Fruit fly (Drosophila melanogaster) whole organism, embryonic: Measurements from ENCODE around the gene MSAmiP.

Experiments used
- ATbp ChIP-seq: fragments of 200-800 bp; sonication (Bioruptor generic); optimal IDR thresholded peaks from 2 replicates; lab custom pipeline; 2017; ENCODE audit warnings: missing biosample characterization, mild to moderate bottlenecking, missing genetic modification characterization, missing genetic modification reagents
- Awh ChIP-seq: fragments of 200-800 bp; sonication (Bioruptor generic); IDR thresholded peaks from 2 replicates; pipeline ENCODE4, ENCODE4 v1.3.6; 2022; ENCODE audit warnings: missing biosample characterization, missing genetic modification characterization
- CG10366 ChIP-seq: fragments of 200-800 bp; sonication (Bioruptor generic); IDR thresholded peaks from 2 replicates; pipeline ENCODE4 v1.3.6; 2022; ENCODE audit warnings: missing biosample characterization, missing genetic modification characterization
- CG10462 ChIP-seq: fragments of 200-800 bp; sonication (Bioruptor generic); optimal IDR thresholded peaks from 2 replicates; lab custom pipeline; 2016; ENCODE audit warnings: missing biosample characterization, missing genetic modification characterization
- CG12769 ChIP-seq: fragments of 200-800 bp; sonication (Bioruptor generic); optimal IDR thresholded peaks from 2 replicates; lab custom pipeline; 2019; ENCODE audit warnings: missing biosample characterization, mild to moderate bottlenecking, missing genetic modification characterization, moderate library complexity
- CG14667 ChIP-seq: fragments of 200-800 bp; sonication (Bioruptor generic); IDR thresholded peaks from 2 replicates; pipeline ENCODE4 v1.3.6; 2022; ENCODE audit warnings: missing biosample characterization, missing genetic modification characterization
- CG14965 ChIP-seq: fragments of 200-800 bp; sonication (Bioruptor generic); optimal IDR thresholded peaks from 2 replicates; lab custom pipeline; 2016; ENCODE audit warnings: missing biosample characterization, missing genetic modification characterization, borderline replicate concordance
- CG16813 ChIP-seq: fragments of 200-800 bp; sonication (Bioruptor generic); IDR thresholded peaks from 3 replicates; pipeline ENCODE4 v1.3.6; 2022; ENCODE audit warnings: missing biosample characterization, missing genetic modification characterization; ENCODE audit not compliant: partially characterized antibody
- CG17385 ChIP-seq: fragments of 200-800 bp; sonication (Bioruptor generic); optimal IDR thresholded peaks from 3 replicates; lab custom pipeline; 2018; ENCODE audit warnings: missing biosample characterization, mild to moderate bottlenecking, missing genetic modification characterization
- CG17912 ChIP-seq: fragments of 200-800 bp; sonication (Bioruptor generic); optimal IDR thresholded peaks from 2 replicates; lab custom pipeline; 2018; ENCODE audit warnings: missing biosample characterization, mild to moderate bottlenecking, missing genetic modification characterization
- CG2199 ChIP-seq: fragments of 200-800 bp; sonication (Bioruptor generic); IDR thresholded peaks from 3 replicates; pipeline ENCODE4 v1.3.6; 2022; ENCODE audit warnings: missing biosample characterization, missing genetic modification characterization
- CG31224 ChIP-seq: fragments of 200-800 bp; sonication (Bioruptor generic); IDR thresholded peaks from 2 replicates; pipeline ENCODE4 v1.3.6; 2022; ENCODE audit warnings: missing biosample characterization, missing genetic modification characterization
- CG3163 ChIP-seq: fragments of 200-800 bp; sonication (Bioruptor generic); optimal IDR thresholded peaks from 3 replicates; lab custom pipeline; 2016; ENCODE audit warnings: missing biosample characterization, missing genetic modification characterization
- CG32767 ChIP-seq: fragments of 200-800 bp; sonication (Bioruptor generic); IDR thresholded peaks from 2 replicates; pipeline ENCODE4 v1.3.6; 2022; ENCODE audit warnings: missing biosample characterization, missing genetic modification characterization
- CG5180 ChIP-seq: fragments of 200-800 bp; sonication (Bioruptor generic); optimal IDR thresholded peaks from 3 replicates; lab custom pipeline; 2017; ENCODE audit warnings: missing biosample characterization, missing genetic modification characterization, mild to moderate bottlenecking, moderate library complexity, missing genetic modification reagents
- CG9215 ChIP-seq: fragments of 200-800 bp; sonication (Bioruptor generic); IDR thresholded peaks from 2 replicates; pipeline ENCODE4 v1.3.6; 2022; ENCODE audit warnings: missing biosample characterization, missing genetic modification characterization
- D ChIP-seq, 2 experiments: fragments of 200-800 bp in 1 of 2; fragments of >200 bp in 1 of 2; sonication (Bioruptor generic) in 1 of 2; optimal IDR thresholded peaks; 2 replicates in 1 of 2; 3 replicates in 1 of 2; lab custom pipeline; 2017; ENCODE audit warnings: mild to moderate bottlenecking in 1 of 2, missing biosample characterization in 1 of 2, missing genetic modification characterization in 1 of 2, missing genetic modification reagents in 1 of 2
- HLH54F ChIP-seq: fragments of 200-800 bp; sonication (Bioruptor generic); optimal IDR thresholded peaks from 3 replicates; lab custom pipeline; 2016; ENCODE audit warnings: missing biosample characterization, missing genetic modification characterization
- Med ChIP-seq: fragments of 200-800 bp; sonication (Bioruptor generic); peaks from one replicate; lab custom pipeline; 2016; ENCODE audit warnings: missing biosample characterization, missing genetic modification characterization, mild to moderate bottlenecking, inconsistent platforms, moderate library complexity
- Mes4 ChIP-seq: fragments of 200-800 bp; sonication (Bioruptor generic); optimal IDR thresholded peaks from 2 replicates; lab custom pipeline; 2016; ENCODE audit warnings: missing biosample characterization, missing genetic modification characterization
- Nf-YC ChIP-seq: fragments of 200-800 bp; optimal IDR thresholded peaks from 3 replicates; lab custom pipeline; 2019; ENCODE audit warnings: missing biosample characterization, mild to moderate bottlenecking, missing genetic modification characterization, moderate library complexity
- Opbp ChIP-seq: fragments of 200-800 bp; sonication (Bioruptor generic); IDR thresholded peaks from 3 replicates; pipeline ENCODE4 v1.3.6; 2022; ENCODE audit warnings: missing biosample characterization, missing genetic modification characterization; ENCODE audit not compliant: partially characterized antibody
- Pdp1 ChIP-seq, 2 experiments: fragments of 200-800 bp; sonication (Bioruptor generic); optimal IDR thresholded peaks; 3 replicates each; lab custom pipeline; 2016; ENCODE audit warnings: missing biosample characterization in 2 of 2, missing genetic modification characterization in 2 of 2, mild to moderate bottlenecking in 1 of 2, moderate library complexity in 1 of 2
- Rfx ChIP-seq: fragments of 200-800 bp; sonication (Bioruptor generic); IDR thresholded peaks from 2 replicates; pipeline ENCODE4 v1.3.6; 2022; ENCODE audit warnings: missing biosample characterization, missing genetic modification characterization
- Rx ChIP-seq: fragments of 200-800 bp; sonication (Bioruptor generic); IDR thresholded peaks from 2 replicates; pipeline ENCODE4 v1.3.6; 2022; ENCODE audit warnings: missing biosample characterization, missing genetic modification characterization
- Trl ChIP-seq, 3 experiments: fragments of >200 bp in 2 of 3; fragments of 200-800 bp in 1 of 3; sonication (Bioruptor generic) in 1 of 3; optimal IDR thresholded peaks; 2 replicates in 1 of 3; 3 replicates in 2 of 3; lab custom pipeline; 2016 to 2017; ENCODE audit warnings: missing biosample characterization in 1 of 3, missing genetic modification characterization in 1 of 3
- abd-A ChIP-seq: fragments of 200-800 bp; sonication (Bioruptor generic); optimal IDR thresholded peaks from 3 replicates; lab custom pipeline; 2019; ENCODE audit warnings: missing biosample characterization, mild to moderate bottlenecking, missing genetic modification characterization, moderate library complexity
- bigmax ChIP-seq: fragments of 200-800 bp; sonication (Bioruptor generic); optimal IDR thresholded peaks from 2 replicates; lab custom pipeline; 2018; ENCODE audit warnings: missing biosample characterization, mild to moderate bottlenecking, missing genetic modification characterization
- bsh ChIP-seq, 2 experiments: fragments of 200-800 bp; sonication (Bioruptor generic); optimal IDR thresholded peaks; 2 replicates each; lab custom pipeline; 2017 to 2018; ENCODE audit warnings: mild to moderate bottlenecking in 2 of 2, missing biosample characterization in 2 of 2, missing genetic modification characterization in 2 of 2, moderate library complexity in 1 of 2
- btn ChIP-seq: fragments of 200-800 bp; sonication (Bioruptor generic); optimal IDR thresholded peaks from 2 replicates; lab custom pipeline; 2016; ENCODE audit warnings: missing biosample characterization, missing genetic modification characterization
- dan ChIP-seq: fragments of 200-800 bp; sonication (Bioruptor generic); IDR thresholded peaks from 2 replicates; pipeline ENCODE4 v1.3.6; 2022; ENCODE audit warnings: missing biosample characterization, missing genetic modification characterization
- gce ChIP-seq: fragments of 200-800 bp; sonication (Bioruptor generic); IDR thresholded peaks from 3 replicates; pipeline ENCODE4 v1.3.6; 2022; ENCODE audit warnings: missing biosample characterization, missing genetic modification characterization
- gfzf ChIP-seq: fragments of 200-800 bp; sonication (Bioruptor generic); optimal IDR thresholded peaks from 2 replicates; lab custom pipeline; 2016; ENCODE audit warnings: missing biosample characterization, mild to moderate bottlenecking, missing genetic modification characterization, moderate library complexity
- ind ChIP-seq: fragments of 200-800 bp; sonication (Bioruptor generic); optimal IDR thresholded peaks from 3 replicates; lab custom pipeline; 2016; ENCODE audit warnings: missing biosample characterization, missing genetic modification characterization
- kah ChIP-seq: fragments of 200-800 bp; sonication (Bioruptor generic); optimal IDR thresholded peaks from 2 replicates; lab custom pipeline; 2018; ENCODE audit warnings: missing biosample characterization, mild to moderate bottlenecking, missing genetic modification characterization
- kni ChIP-seq: fragments of 200-800 bp; sonication (Bioruptor generic); optimal IDR thresholded peaks from 3 replicates; lab custom pipeline; 2017; ENCODE audit warnings: mild to moderate bottlenecking, missing biosample characterization, missing genetic modification reagents, missing genetic modification characterization
- oc ChIP-seq: fragments of 200-800 bp; sonication (Bioruptor generic); optimal IDR thresholded peaks from 2 replicates; lab custom pipeline; 2018; ENCODE audit warnings: missing biosample characterization, mild to moderate bottlenecking, missing genetic modification characterization, moderate library complexity
- pan ChIP-seq, 4 experiments: fragments of >200 bp in 3 of 4; fragments of 200-800 bp in 1 of 4; sonication (Bioruptor generic) in 1 of 4; optimal IDR thresholded peaks in 3 of 4; IDR thresholded peaks in 1 of 4; 2 replicates each; pipeline versions ENCODE4 v1.3.6 to Lab custom; 2017 to 2022; ENCODE audit warnings: missing biosample characterization in 2 of 4, missing genetic modification characterization in 2 of 4, mixed read lengths in 1 of 4
- phol ChIP-seq: fragments of 200-800 bp; sonication (Bioruptor generic); optimal IDR thresholded peaks from 3 replicates; lab custom pipeline; 2018; ENCODE audit warnings: missing biosample characterization, mild to moderate bottlenecking, missing genetic modification characterization, moderate library complexity
- sens ChIP-seq: fragments of 200-800 bp; sonication (Bioruptor generic); peaks from one replicate; lab custom pipeline; 2016; ENCODE audit warnings: missing biosample characterization, missing genetic modification characterization
- seq ChIP-seq: fragments of 200-800 bp; sonication (Bioruptor generic); IDR thresholded peaks from 2 replicates; pipeline ENCODE4 v1.3.6; 2022; ENCODE audit warnings: missing biosample characterization, missing genetic modification characterization
- sob ChIP-seq: fragments of 200-800 bp; sonication (Bioruptor generic); IDR thresholded peaks from 2 replicates; pipeline ENCODE4 v1.3.6; 2022; ENCODE audit warnings: missing biosample characterization, missing genetic modification characterization
- twi ChIP-seq: fragments of 200-800 bp; optimal IDR thresholded peaks from 2 replicates; lab custom pipeline; 2019; ENCODE audit warnings: missing biosample characterization, mild to moderate bottlenecking, missing genetic modification characterization, moderate library complexity
- vvl ChIP-seq: fragments of 200-800 bp; sonication (Bioruptor generic); IDR thresholded peaks from 2 replicates; pipeline ENCODE4 v1.3.6; 2022; ENCODE audit warnings: missing biosample characterization, missing genetic modification characterization
- wor ChIP-seq: fragments of 200-800 bp; sonication (Bioruptor generic); IDR thresholded peaks from 2 replicates; pipeline ENCODE4 v1.3.6; 2022; ENCODE audit warnings: missing biosample characterization, missing genetic modification characterization
- yki ChIP-seq: fragments of >200 bp; optimal IDR thresholded peaks from 3 replicates; lab custom pipeline; 2018
- zen2 ChIP-seq: fragments of 200-800 bp; sonication (Bioruptor generic); IDR thresholded peaks from 3 replicates; pipeline ENCODE4 v1.3.6; 2022; ENCODE audit warnings: missing biosample characterization, missing genetic modification characterization; ENCODE audit not compliant: partially characterized antibody
- zf30C ChIP-seq: fragments of 200-800 bp; sonication (Bioruptor generic); optimal IDR thresholded peaks from 3 replicates; lab custom pipeline; 2018; ENCODE audit warnings: missing biosample characterization, mild to moderate bottlenecking, missing genetic modification characterization

Gene MSAmiP

DNA sequence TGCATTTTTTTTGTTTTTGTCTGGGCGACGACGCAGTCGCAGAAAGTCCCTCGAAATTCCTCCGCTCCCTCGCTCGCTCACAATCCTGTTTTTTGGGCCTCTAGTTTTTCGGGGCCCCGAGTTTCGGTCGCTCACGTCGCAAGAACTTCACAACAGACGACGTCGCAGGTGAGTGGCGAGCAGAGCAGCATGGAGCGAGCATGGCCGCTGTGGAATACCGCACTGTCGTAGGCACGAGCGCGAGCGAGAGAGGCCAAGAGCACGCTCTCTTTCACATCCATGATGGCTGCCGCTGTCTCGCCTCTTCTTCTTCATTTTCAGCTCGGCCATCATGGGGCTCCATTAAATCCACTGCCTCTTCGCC lies 3.5 kb upstream of the MSAmiP start (continued):
- TF ChIP-seq sob (GFP tag; lab: Robert Waterston, UW) (0 out of 2 replicates have a peak, but pooled peaks have one; percentile 1), kni (peak; percentile 82), vvl (GFP tag; lab: Robert Waterston, UW) (peak; percentile 27; the same call in 1 of the 2 replicates), CG9215 (GFP tag; lab: Robert Waterston, UW) (no peak), CG3163 (GFP tag; lab: Kevin White, UChicago) (peak; percentile 29), bsh (GFP tag; optimal IDR thresholded peaks at IDR 0.05; lab: Kevin White, UChicago) (no peak), twi (tag; lab: Kevin White, UChicago) (peak; percentile 55), yki (lab: Kevin White, UChicago) (peak; percentile 50), zf30C (GFP tag; lab: Kevin White, UChicago) (peak; percentile 4), gce (GFP tag; lab: Robert Waterston, UW) (0 out of 3 replicates have a peak, but pooled peaks have one; percentile 40), CG10462 (GFP tag; lab: Kevin White, UChicago) (peak; percentile 3), CG12769 (peak; percentile 18), Awh (GFP tag; lab: Robert Waterston, UW) (no peak), CG31224 (no peak), Pdp1 (GFP tag; optimal IDR thresholded peaks at IDR 0.05; lab: Kevin White, UChicago) (no peak), CG17385 (GFP tag; lab: Kevin White, UChicago) (peak; percentile 98), D (optimal IDR thresholded peaks at IDR 0.05; lab: Kevin White, UChicago) (peak; percentile 79), D (GFP tag; optimal IDR thresholded peaks at IDR 0.05; lab: Kevin White, UChicago) (no peak), abd-A (peak; percentile 39), Rfx (GFP tag; lab: Robert Waterston, UW) (peak; percentile 20; the same call in 1 of the 2 replicates), Nf-YC (peak; percentile 89), Opbp (peak; percentile 18; the same call in 2 of the 3 replicates), phol (tag; lab: Kevin White, UChicago) (peak; percentile 99), CG2199 (GFP tag; lab: Robert Waterston, UW) (peak; percentile 38; the same call in 1 of the 3 replicates), Med (GFP tag; lab: Kevin White, UChicago) (peak; percentile 83), seq (peak; percentile 79; the same call in 1 of the 2 replicates), CG32767 (GFP tag; lab: Robert Waterston, UW) (peak; percentile 64), wor (no peak)

DNA sequence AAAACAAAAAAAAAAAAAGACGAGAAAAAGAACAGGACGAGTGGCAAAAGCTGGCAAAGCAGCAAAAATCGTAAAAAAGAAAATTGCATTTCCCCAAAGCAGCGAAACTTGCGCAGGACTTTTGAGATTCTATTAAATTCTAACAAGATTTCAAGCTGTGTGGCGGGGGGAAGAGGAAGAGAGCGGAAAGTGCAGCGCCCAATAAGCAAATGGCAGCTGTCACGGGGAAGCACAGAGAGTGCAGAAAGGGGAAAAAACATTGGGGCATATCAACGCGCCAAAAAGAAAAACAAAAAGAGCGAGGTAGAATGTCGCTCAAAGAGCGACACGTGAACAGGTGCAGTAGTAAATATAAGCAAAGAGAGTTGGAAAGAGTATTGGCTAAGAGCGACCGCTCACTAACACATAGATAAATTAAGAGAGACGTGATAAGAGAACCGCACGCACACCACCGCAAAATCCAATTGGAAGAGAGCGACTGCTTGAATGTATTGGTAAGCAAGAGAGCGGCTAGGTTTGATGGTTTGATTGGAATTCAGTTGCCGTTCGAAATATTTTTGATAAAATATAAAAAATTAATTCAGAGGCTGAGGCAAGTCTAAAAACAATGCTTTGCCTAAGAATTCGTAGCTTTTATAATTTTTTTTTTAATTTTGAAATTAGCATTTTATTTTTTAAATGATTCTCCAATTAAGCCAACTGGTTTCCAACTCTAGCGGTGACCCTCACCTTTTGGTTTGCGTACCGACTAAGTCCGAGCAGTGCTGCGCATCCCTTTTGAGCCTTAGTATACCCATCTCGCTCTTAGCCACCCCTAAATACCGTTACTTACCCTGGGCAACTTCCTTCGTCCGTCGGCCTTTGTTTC lies 2.9 kb upstream of the MSAmiP start:
- TF ChIP-seq Mes4 (GFP tag; lab: Kevin White, UChicago) = no peak
- TF ChIP-seq bigmax (GFP tag; lab: Kevin White, UChicago) = no peak
- no peak for TF ChIP-seq Rx (GFP tag; lab: Robert Waterston, UW)
- no peak for TF ChIP-seq dan (GFP tag; lab: Robert Waterston, UW)
- TF ChIP-seq gfzf (GFP tag; lab: Kevin White, UChicago) = no peak
- peak; percentile 96 to 99 for TF ChIP-seq Trl (optimal IDR thresholded peaks at IDR 0.05; lab: Kevin White, UChicago)
- TF ChIP-seq Trl (GFP tag; optimal IDR thresholded peaks at IDR 0.05; lab: Kevin White, UChicago) = no peak
- peak; percentile 4 for TF ChIP-seq kah
- no peak for TF ChIP-seq CG14667 (GFP tag; lab: Robert Waterston, UW)
- TF ChIP-seq sens = peak; percentile 59
- TF ChIP-seq ind (GFP tag; lab: Kevin White, UChicago) = no peak
- TF ChIP-seq CG17912 (GFP tag; lab: Kevin White, UChicago) = no peak
- no peak for TF ChIP-seq CG10366
- TF ChIP-seq zen2 = peak; percentile 30; the same call in 1 of the 3 replicates
- no peak for TF ChIP-seq HLH54F (GFP tag; lab: Kevin White, UChicago)
- no peak for TF ChIP-seq oc (tag; lab: Kevin White, UChicago)
- TF ChIP-seq CG5180 (GFP tag; lab: Kevin White, UChicago) = peak; percentile 93
- TF ChIP-seq pan (optimal IDR thresholded peaks at IDR 0.05; lab: Kevin White, UChicago) = no peak
- TF ChIP-seq pan (GFP tag; optimal IDR thresholded peaks at IDR 0.05 in 1 of 2, IDR thresholded peaks at IDR 0.05 in 1 of 2) = no peak
- no peak for TF ChIP-seq CG16813 (GFP tag; lab: Robert Waterston, UW)
- TF ChIP-seq btn (GFP tag; lab: Kevin White, UChicago) = no peak
- TF ChIP-seq CG14965 (GFP tag; lab: Kevin White, UChicago) = no peak
- no peak for TF ChIP-seq ATbp (GFP tag; lab: Kevin White, UChicago)
